Fruit fly (Drosophila melanogaster) whole organism, pupa: Measurements from ENCODE around the gene CG2120.

Experiments
- CG10348 ChIP-seq: fragments of 200-800 bp; sonication (Bioruptor generic); IDR thresholded peaks from 2 replicates; pipeline ENCODE4 v1.3.6; 2022; ENCODE audit warnings: missing biosample characterization, missing genetic modification characterization
- CG12605 ChIP-seq: fragments of 200-800 bp; sonication (Bioruptor generic); IDR thresholded peaks from 2 replicates; pipeline ENCODE4 v1.3.6; 2022; ENCODE audit warnings: missing biosample characterization, missing genetic modification characterization
- CG13204 ChIP-seq: fragments of 200-800 bp; sonication (Bioruptor generic); optimal IDR thresholded peaks from 2 replicates; lab custom pipeline; 2018; ENCODE audit warnings: missing biosample characterization, mild to moderate bottlenecking, missing genetic modification characterization, moderate library complexity
- CG14655 ChIP-seq: fragments of 200-800 bp; sonication (Bioruptor generic); optimal IDR thresholded peaks from 3 replicates; lab custom pipeline; 2017; ENCODE audit warnings: mild to moderate bottlenecking, missing biosample characterization, missing genetic modification reagents, missing genetic modification characterization
- CG15710 ChIP-seq: fragments of 200-800 bp; sonication (Bioruptor generic); optimal IDR thresholded peaks from 2 replicates; lab custom pipeline; 2018; ENCODE audit warnings: missing biosample characterization, mild to moderate bottlenecking, missing genetic modification characterization, moderate library complexity
- CG17806 ChIP-seq: fragments of 200-800 bp; sonication (Bioruptor generic); optimal IDR thresholded peaks from 2 replicates; lab custom pipeline; 2018; ENCODE audit warnings: missing biosample characterization, mild to moderate bottlenecking, missing genetic modification characterization, moderate library complexity
- CG32121 ChIP-seq: fragments of 200-800 bp; sonication (Bioruptor generic); IDR thresholded peaks from 2 replicates; pipeline ENCODE4 v1.3.6; 2022; ENCODE audit warnings: missing biosample characterization, missing genetic modification characterization
- CG34367 ChIP-seq: fragments of 200-800 bp; sonication (Bioruptor generic); optimal IDR thresholded peaks from 2 replicates; lab custom pipeline; 2018; ENCODE audit warnings: missing biosample characterization, mild to moderate bottlenecking, missing genetic modification characterization
- CG4496 ChIP-seq: fragments of 200-800 bp; sonication (Bioruptor generic); IDR thresholded peaks from 3 replicates; pipeline ENCODE4 v1.3.6; 2022; ENCODE audit warnings: missing biosample characterization, missing genetic modification characterization
- CG8159 ChIP-seq: fragments of 200-800 bp; sonication (Bioruptor generic); optimal IDR thresholded peaks from 3 replicates; lab custom pipeline; 2018; ENCODE audit warnings: missing biosample characterization, mild to moderate bottlenecking, missing genetic modification characterization, moderate library complexity
- CG8301 ChIP-seq: fragments of 200-800 bp; sonication (Bioruptor generic); optimal IDR thresholded peaks from 2 replicates; lab custom pipeline; 2018; ENCODE audit warnings: missing biosample characterization, mild to moderate bottlenecking, missing genetic modification characterization
- CG9948 ChIP-seq: fragments of 200-800 bp; sonication (Bioruptor generic); optimal IDR thresholded peaks from 2 replicates; lab custom pipeline; 2018; ENCODE audit warnings: missing biosample characterization, mild to moderate bottlenecking, missing genetic modification characterization, moderate library complexity
- D1 ChIP-seq: fragments of 200-800 bp; sonication (Bioruptor generic); optimal IDR thresholded peaks from 2 replicates; lab custom pipeline; 2018; ENCODE audit warnings: missing biosample characterization, mild to moderate bottlenecking, missing genetic modification characterization, moderate library complexity
- EcR ChIP-seq: fragments of 200-800 bp; sonication (Bioruptor generic); optimal IDR thresholded peaks from 3 replicates; lab custom pipeline; 2019; ENCODE audit warnings: missing biosample characterization, missing genetic modification characterization, mild to moderate bottlenecking, moderate library complexity, missing genetic modification reagents
- Ets98B ChIP-seq: fragments of 200-800 bp; sonication (Bioruptor generic); IDR thresholded peaks from 2 replicates; pipeline ENCODE4 v1.3.6; 2022; ENCODE audit warnings: missing biosample characterization, missing genetic modification characterization
- Pif1A ChIP-seq: fragments of 200-800 bp; sonication (Bioruptor generic); optimal IDR thresholded peaks from 3 replicates; lab custom pipeline; 2016; ENCODE audit warnings: missing biosample characterization, missing genetic modification characterization
- Pif1B ChIP-seq: fragments of 200-800 bp; sonication (Bioruptor generic); optimal IDR thresholded peaks from 3 replicates; lab custom pipeline; 2016; ENCODE audit warnings: missing biosample characterization, missing genetic modification characterization
- Snoo ChIP-seq: fragments of 200-800 bp; sonication (Bioruptor generic); optimal IDR thresholded peaks from 3 replicates; lab custom pipeline; 2017; ENCODE audit warnings: missing biosample characterization, mild to moderate bottlenecking, missing genetic modification characterization, inconsistent platforms
- fd96Ca ChIP-seq: fragments of 200-800 bp; sonication (Bioruptor generic); IDR thresholded peaks from 3 replicates; pipeline ENCODE4 v1.3.6; 2022; ENCODE audit warnings: missing biosample characterization, missing genetic modification characterization
- gl ChIP-seq: fragments of 200-800 bp; sonication (Bioruptor generic); optimal IDR thresholded peaks from 2 replicates; lab custom pipeline; 2018; ENCODE audit warnings: missing biosample characterization, mild to moderate bottlenecking, missing genetic modification characterization
- rn ChIP-seq: fragments of 200-800 bp; sonication (Bioruptor generic); IDR thresholded peaks from 2 replicates; pipeline ENCODE4 v1.3.6; 2022; ENCODE audit warnings: missing biosample characterization, missing genetic modification characterization

CG2120 gene

dm6 chrX:8163452-8163851, 27.8 kb downstream of the CG2120 start:
- TF ChIP-seq CG4496 (GFP tag; lab: Robert Waterston, UW) (peak; percentile 69), CG8301 (tag; lab: Kevin White, UChicago) (peak; percentile 78), fd96Ca (GFP tag; lab: Robert Waterston, UW) (no peak), Ets98B (GFP tag; lab: Robert Waterston, UW) (peak; percentile 25; the same call in 1 of the 2 replicates), Pif1A (GFP tag; lab: Kevin White, UChicago) (no peak), CG15710 (tag; lab: Kevin White, UChicago) (no peak), CG32121 (GFP tag; lab: Robert Waterston, UW) (no peak), CG14655 (GFP tag; lab: Kevin White, UChicago) (peak; percentile 73), CG12605 (0 out of 2 replicates have a peak, but pooled peaks have one; percentile 12), EcR (GFP tag; lab: Kevin White, UChicago) (no peak)

- TF ChIP-seq CG13204 (no peak), CG10348 (GFP tag; lab: Robert Waterston, UW) (no peak), Ets98B (GFP tag; lab: Robert Waterston, UW) (no peak), CG9948 (tag; lab: Kevin White, UChicago) (no peak), Pif1A (GFP tag; lab: Kevin White, UChicago) (no peak), fd96Ca (GFP tag; lab: Robert Waterston, UW) (no peak), CG15710 (tag; lab: Kevin White, UChicago) (no peak), D1 (tag; lab: Kevin White, UChicago) (no peak), rn (GFP tag; lab: Robert Waterston, UW) (no peak), CG32121 (GFP tag; lab: Robert Waterston, UW) (no peak), CG12605 (no peak), Pif1B (GFP tag; lab: Kevin White, UChicago) (no peak), CG8301 (tag; lab: Kevin White, UChicago) (no peak), gl (tag; lab: Kevin White, UChicago) (no peak), Snoo (tag; lab: Kevin White, UChicago) (no peak), CG8159 (no peak), CG14655 (GFP tag; lab: Kevin White, UChicago) (no peak), CG34367 (tag; lab: Kevin White, UChicago) (no peak), CG4496 (GFP tag; lab: Robert Waterston, UW) (no peak)
These were observed 30.0 kb downstream of the CG2120 start, which contains the start of gene Or7a for dm6 chrX:8165608-8166007. Or7a (minus strand) TSS chrX:8165708.

dm6 chrX:8170166-8170565, 34.5 kb downstream of the CG2120 start, which contains the start of gene CG2278:
CG2278 (minus strand) TSS chrX:8170266.
- TF ChIP-seq CG8159 = no peak
- no peak for TF ChIP-seq gl (tag; lab: Kevin White, UChicago)
- no peak for TF ChIP-seq CG12605
- TF ChIP-seq Pif1B (GFP tag; lab: Kevin White, UChicago) = no peak
- no peak for TF ChIP-seq CG17806 (tag; lab: Kevin White, UChicago)
- no peak for TF ChIP-seq CG9948 (tag; lab: Kevin White, UChicago)
- TF ChIP-seq Pif1A (GFP tag; lab: Kevin White, UChicago) = no peak
- no peak for TF ChIP-seq fd96Ca (GFP tag; lab: Robert Waterston, UW)

- TF ChIP-seq CG4496 (GFP tag; lab: Robert Waterston, UW) (peak; percentile 39; the same call in 1 of the 3 replicates), Snoo (tag; lab: Kevin White, UChicago) (no peak), CG8159 (peak; percentile 35), EcR (GFP tag; lab: Kevin White, UChicago) (peak; percentile 38), CG34367 (tag; lab: Kevin White, UChicago) (peak; percentile 46), fd96Ca (GFP tag; lab: Robert Waterston, UW) (no peak), gl (tag; lab: Kevin White, UChicago) (peak; percentile 56), CG15710 (tag; lab: Kevin White, UChicago) (peak; percentile 41), CG12605 (peak; percentile 14; the same call in 1 of the 2 replicates), CG9948 (tag; lab: Kevin White, UChicago) (peak; percentile 26)
These were observed 40.8 kb downstream of the CG2120 start for dm6 chrX:8176291-8177029.

dm6 chrX:8177030-8177349, 41.4 kb downstream of the CG2120 start, which contains the start of gene slpr:
slpr (minus strand) TSS chrX:8177185.
- no peak for TF ChIP-seq CG34367 (tag; lab: Kevin White, UChicago)
- no peak for TF ChIP-seq CG8301 (tag; lab: Kevin White, UChicago)
- TF ChIP-seq CG4496 (GFP tag; lab: Robert Waterston, UW) = no peak
- TF ChIP-seq gl (tag; lab: Kevin White, UChicago) = no peak
- TF ChIP-seq D1 (tag; lab: Kevin White, UChicago) = no peak
- no peak for TF ChIP-seq CG13204
- TF ChIP-seq Pif1A (GFP tag; lab: Kevin White, UChicago) = no peak
- no peak for TF ChIP-seq CG17806 (tag; lab: Kevin White, UChicago)
- TF ChIP-seq CG8159 = no peak
- TF ChIP-seq CG15710 (tag; lab: Kevin White, UChicago) = no peak
- no peak for TF ChIP-seq Snoo (tag; lab: Kevin White, UChicago)

- TF ChIP-seq Snoo (tag; lab: Kevin White, UChicago) (no peak), Pif1A (GFP tag; lab: Kevin White, UChicago) (no peak), Pif1B (GFP tag; lab: Kevin White, UChicago) (no peak), EcR (GFP tag; lab: Kevin White, UChicago) (no peak), CG12605 (peak; percentile 15; the same call in 1 of the 2 replicates), fd96Ca (GFP tag; lab: Robert Waterston, UW) (peak; percentile 11; the same call in 1 of the 3 replicates), CG32121 (GFP tag; lab: Robert Waterston, UW) (no peak), CG4496 (GFP tag; lab: Robert Waterston, UW) (no peak), rn (GFP tag; lab: Robert Waterston, UW) (no peak), CG8301 (tag; lab: Kevin White, UChicago) (no peak), CG14655 (GFP tag; lab: Kevin White, UChicago) (no peak), CG9948 (tag; lab: Kevin White, UChicago) (no peak), CG13204 (peak; percentile 85)
These were observed 42.1 kb downstream of the CG2120 start for dm6 chrX:8177742-8178141.
